Worm (Caenorhabditis elegans) whole organism, mixed stage, embryonic: ENCODE measurements around the gene Y50E8A.12.

Experiments
- blmp-1 ChIP-seq: fragments of 150-350 bp; optimal IDR thresholded peaks from 2 replicates; lab custom pipeline; 2014; ENCODE audit warnings: missing biosample characterization, missing genetic modification characterization
- ceh-43 ChIP-seq: fragments of 200-800 bp; sonication (Bioruptor generic); optimal IDR thresholded peaks from 2 replicates; lab custom pipeline; 2018; ENCODE audit warnings: mild to moderate bottlenecking, missing genetic modification characterization, moderate library complexity, missing compliant biosample characterization
- ces-1 ChIP-seq: fragments of 150-350 bp; optimal IDR thresholded peaks from 2 replicates; lab custom pipeline; 2014; ENCODE audit warnings: missing biosample characterization, missing genetic modification reagents, missing genetic modification characterization
- elt-1 ChIP-seq: sonication (generic microtip); optimal IDR thresholded peaks from 2 replicates; lab custom pipeline; 2017; ENCODE audit warnings: missing genetic modification characterization, mild to moderate bottlenecking, missing compliant biosample characterization, antibody characterized with exemption, moderate library complexity, borderline replicate concordance; ENCODE audit not compliant: insufficient read depth
- elt-3 ChIP-seq: fragments of 150-350 bp; optimal IDR thresholded peaks from 2 replicates; lab custom pipeline; 2014; ENCODE audit warnings: missing biosample characterization, missing genetic modification characterization
- lsy-2 ChIP-seq: fragments of 150-350 bp; optimal IDR thresholded peaks from 2 replicates; lab custom pipeline; 2014; ENCODE audit warnings: missing biosample characterization, missing genetic modification characterization
- mab-5 ChIP-seq: fragments of 150-350 bp; optimal IDR thresholded peaks from 2 replicates; lab custom pipeline; 2014; ENCODE audit warnings: missing biosample characterization, missing genetic modification characterization
- nhr-76 ChIP-seq: sonication (generic microtip); optimal IDR thresholded peaks from 2 replicates; lab custom pipeline; 2017; ENCODE audit warnings: missing biosample characterization, missing genetic modification characterization
- pha-4 ChIP-seq: fragments of 150-350 bp; optimal IDR thresholded peaks from 2 replicates; lab custom pipeline; 2018; ENCODE audit warnings: missing biosample characterization, missing genetic modification reagents, missing genetic modification characterization
- tbx-8 ChIP-seq: fragments of 200-800 bp; sonication (Bioruptor generic); optimal IDR thresholded peaks from 2 replicates; lab custom pipeline; 2018; ENCODE audit warnings: mild to moderate bottlenecking, missing genetic modification characterization, moderate library complexity, missing compliant biosample characterization

DNA sequence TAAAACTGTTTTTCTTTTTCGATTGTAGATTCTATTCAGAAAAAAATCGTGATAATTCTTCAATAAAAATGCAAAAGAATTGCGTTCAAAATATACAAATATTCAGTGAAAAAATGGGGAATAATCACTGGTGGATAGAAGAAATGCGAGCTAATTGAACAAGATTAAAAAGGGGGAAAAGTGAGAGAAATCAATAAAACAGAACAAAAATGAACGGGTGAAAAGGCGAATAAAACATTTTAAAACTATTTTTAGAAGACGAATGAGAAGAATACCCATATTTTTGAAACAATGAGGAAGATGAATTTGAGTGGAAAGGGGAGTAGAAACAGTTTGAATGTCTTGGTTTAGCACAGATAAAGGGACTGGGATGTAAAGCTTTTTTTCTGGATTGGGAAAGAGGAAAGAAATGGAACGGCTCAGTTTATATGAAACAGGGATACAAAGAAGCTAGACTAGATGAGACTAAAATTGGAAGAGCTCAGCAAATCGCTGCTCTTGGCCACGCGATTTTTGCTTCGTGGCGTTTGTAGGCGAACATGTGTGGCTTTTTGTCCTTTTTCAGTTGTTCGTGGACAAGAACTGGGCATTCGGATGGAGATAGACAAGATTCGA lies at the start of gene Y50E8A.12:
- TF ChIP-seq mab-5 (tag; lab: Kevin White, UChicago), result no peak
- no peak for TF ChIP-seq ceh-43
- no peak for TF ChIP-seq ces-1
- TF ChIP-seq tbx-8 (GFP tag; lab: Kevin White, UChicago), result no peak
- no peak for TF ChIP-seq nhr-76
- TF ChIP-seq pha-4 (tag; lab: Kevin White, UChicago), result no peak
- TF ChIP-seq blmp-1 (tag; lab: Kevin White, UChicago), result no peak
- TF ChIP-seq elt-3 (tag; lab: Kevin White, UChicago), result no peak
- TF ChIP-seq lsy-2 (tag; lab: Kevin White, UChicago), result no peak
- TF ChIP-seq elt-1 (tag; lab: Kevin White, UChicago), result no peak
